Worm (Caenorhabditis elegans) whole organism, late embryonic: ENCODE measurements around the gene F14F9.4.

Experiments used
- ama-1 ChIP-seq: fragments of 150-350 bp; optimal IDR thresholded peaks from 2 replicates; lab custom pipeline; 2014
- ceh-31 ChIP-seq: sonication (generic microtip); optimal IDR thresholded peaks from 2 replicates; lab custom pipeline; 2016; ENCODE audit warnings: missing genetic modification characterization, missing compliant biosample characterization
- ceh-48 ChIP-seq: sonication (generic microtip); optimal IDR thresholded peaks from 2 replicates; lab custom pipeline; 2016; ENCODE audit warnings: missing genetic modification characterization, inconsistent platforms, missing compliant biosample characterization
- che-1 ChIP-seq: sonication (generic microtip); optimal IDR thresholded peaks from 2 replicates; lab custom pipeline; 2016; ENCODE audit warnings: mild to moderate bottlenecking, missing genetic modification characterization, missing compliant biosample characterization
- fkh-10 ChIP-seq: fragments of 150-350 bp; optimal IDR thresholded peaks from 2 replicates; lab custom pipeline; 2014; ENCODE audit warnings: missing biosample characterization, missing genetic modification reagents, missing genetic modification characterization
- hlh-30 ChIP-seq: sonication (generic microtip); optimal IDR thresholded peaks from 2 replicates; lab custom pipeline; 2017; ENCODE audit warnings: antibody characterized with exemption, missing genetic modification characterization, missing compliant biosample characterization; ENCODE audit not compliant: insufficient read depth
- nfya-1 ChIP-seq: sonication (generic microtip); optimal IDR thresholded peaks from 2 replicates; lab custom pipeline; 2017; ENCODE audit warnings: missing genetic modification characterization, mild to moderate bottlenecking, missing compliant biosample characterization, antibody characterized with exemption, moderate library complexity
- nhr-11 ChIP-seq: fragments of 150-350 bp; optimal IDR thresholded peaks from 2 replicates; lab custom pipeline; 2014; ENCODE audit warnings: missing biosample characterization, missing genetic modification characterization
- sox-2 ChIP-seq: fragments of 200-800 bp; sonication (Bioruptor generic); IDR thresholded peaks from 2 replicates; pipeline ENCODE4 v1.3.6; 2022; ENCODE audit warnings: missing genetic modification reagents, missing genetic modification characterization, missing compliant biosample characterization

ce11 chrV:5161792-5162191 lies 29.3 kb downstream of the F14F9.4 start, which contains the start of gene abu-6:
- TF ChIP-seq che-1 (tag; lab: Kevin White, UChicago), result no peak
- no peak for TF ChIP-seq sox-2 (GFP tag; lab: Robert Waterston, UW)
- no peak for TF ChIP-seq ama-1
- no peak for TF ChIP-seq fkh-10 (GFP tag; lab: Kevin White, UChicago)
- no peak for TF ChIP-seq ceh-31 (tag; lab: Kevin White, UChicago)
- no peak for TF ChIP-seq hlh-30
- TF ChIP-seq ceh-48, result no peak
- TF ChIP-seq nfya-1 (tag; lab: Kevin White, UChicago), result no peak
- TF ChIP-seq nhr-11 (tag; lab: Kevin White, UChicago), result no peak
